Fruit fly (Drosophila melanogaster) whole organism, pupa: ENCODE results near the gene CG14034.

Experiments
- CG13204 ChIP-seq: fragments of 200-800 bp; sonication (Bioruptor generic); optimal IDR thresholded peaks from 2 replicates; lab custom pipeline; 2018; ENCODE audit warnings: missing biosample characterization, mild to moderate bottlenecking, missing genetic modification characterization, moderate library complexity
- CG14655 ChIP-seq: fragments of 200-800 bp; sonication (Bioruptor generic); optimal IDR thresholded peaks from 3 replicates; lab custom pipeline; 2017; ENCODE audit warnings: mild to moderate bottlenecking, missing biosample characterization, missing genetic modification reagents, missing genetic modification characterization
- Ets98B ChIP-seq: fragments of 200-800 bp; sonication (Bioruptor generic); IDR thresholded peaks from 2 replicates; pipeline ENCODE4 v1.3.6; 2022; ENCODE audit warnings: missing biosample characterization, missing genetic modification characterization
- fd96Ca ChIP-seq: fragments of 200-800 bp; sonication (Bioruptor generic); IDR thresholded peaks from 3 replicates; pipeline ENCODE4 v1.3.6; 2022; ENCODE audit warnings: missing biosample characterization, missing genetic modification characterization

DNA sequence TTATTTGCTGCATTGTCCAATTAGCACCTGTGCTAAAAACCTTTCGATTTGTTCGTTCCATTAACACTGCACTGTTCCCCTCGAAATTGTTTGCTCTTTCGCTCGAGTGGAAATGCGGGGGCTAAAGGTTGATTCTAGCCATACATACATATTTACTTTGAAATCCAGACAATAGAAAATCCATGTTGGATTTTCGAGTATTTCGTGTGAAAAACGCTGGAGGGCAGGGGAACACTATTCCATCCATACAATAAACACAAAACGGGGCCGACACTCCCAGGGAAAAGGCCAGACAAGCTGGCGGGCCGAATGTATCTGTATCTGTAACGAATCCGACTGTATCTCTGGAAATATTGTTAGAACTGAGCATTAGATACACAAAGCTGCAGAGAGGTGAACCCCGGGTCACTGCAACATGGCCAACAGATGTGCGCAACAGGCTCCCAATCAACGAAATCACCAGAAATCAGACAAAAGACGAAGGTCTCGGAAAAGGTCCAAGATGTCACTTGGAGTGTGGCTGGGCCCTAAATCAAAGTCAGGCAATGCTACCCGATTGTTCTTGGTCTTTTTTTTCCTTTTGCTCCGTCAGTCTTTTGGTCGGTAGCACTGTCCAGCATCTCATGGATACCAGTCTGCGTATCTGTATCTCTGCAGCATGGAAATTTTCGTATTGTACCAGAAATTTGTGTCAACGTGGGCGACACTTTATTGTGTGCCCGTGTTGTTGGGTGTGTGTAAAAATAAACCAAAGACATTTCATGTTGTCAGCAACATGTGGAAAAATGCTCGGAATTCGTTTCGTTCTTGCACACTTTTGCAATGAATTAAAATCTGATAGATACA is 23.3 kb upstream of the CG14034 start:
- no peak for TF ChIP-seq CG14655 (GFP tag; lab: Kevin White, UChicago)
- no peak for TF ChIP-seq CG13204 (GFP tag; lab: Kevin White, UChicago)
- TF ChIP-seq fd96Ca, result no peak
- no peak for TF ChIP-seq Ets98B (GFP tag; lab: Robert Waterston, UW)
